Fruit fly (Drosophila melanogaster): ENCODE results near the gene Cyp6d5.
A peak's percentile ranks its signal among the peaks of the same experiment; 100 is the strongest.

Gene Cyp6d5

dm6 chr3R:14061988-14062868 is 33.2 kb downstream of the Cyp6d5 start (continued):
- TF ChIP-seq tna (GFP tag; IDR thresholded peaks at IDR 0.05; ENCODE audit: partially characterized antibody) (no peak), CG17912 (GFP tag; optimal IDR thresholded peaks at IDR 0.05) (no peak), repo (GFP tag; optimal IDR thresholded peaks at IDR 0.05) (no peak), CG10543 (GFP tag; optimal IDR thresholded peaks at IDR 0.05) (peak; percentile 27), ssp (GFP tag; IDR thresholded peaks at IDR 0.05) (no peak), CG10209 (GFP tag; optimal IDR thresholded peaks at IDR 0.05) (no peak), sisA (GFP tag; IDR thresholded peaks at IDR 0.05) (peak; percentile 36; the same call in 1 of the 2 replicates), D19B (GFP tag; optimal IDR thresholded peaks at IDR 0.05) (peak; percentile 20), CG16779 (GFP tag; IDR thresholded peaks at IDR 0.05) (no peak), CG14050 (GFP tag; IDR thresholded peaks at IDR 0.05) (no peak), CG17359 (tag; optimal IDR thresholded peaks at IDR 0.05) (no peak), dmrt11E (tag; optimal IDR thresholded peaks at IDR 0.05) (no peak), az2 (GFP tag; optimal IDR thresholded peaks at IDR 0.05) (no peak), CG11085 (GFP tag; IDR thresholded peaks at IDR 0.05) (no peak), wdn (GFP tag; IDR thresholded peaks at IDR 0.05) (no peak), CG16813 (GFP tag; IDR thresholded peaks at IDR 0.05; ENCODE audit: partially characterized antibody) (no peak), sr (GFP tag; IDR thresholded peaks at IDR 0.05) (0 out of 3 replicates have a peak, but pooled peaks have one; percentile 51), Hr3 (GFP tag; optimal IDR thresholded peaks at IDR 0.05) (no peak), ap (GFP tag; IDR thresholded peaks at IDR 0.05) (no peak), ranshi (GFP tag; IDR thresholded peaks at IDR 0.05) (no peak), CG11696 (GFP tag; IDR thresholded peaks at IDR 0.05) (no peak), CG12744 (GFP tag; optimal IDR thresholded peaks at IDR 0.05) (no peak), CG3726 (GFP tag; IDR thresholded peaks at IDR 0.05) (no peak), HLH3B (GFP tag; IDR thresholded peaks at IDR 0.05) (no peak), Lpt (GFP tag; optimal IDR thresholded peaks at IDR 0.05) (no peak), CG15269 (tag; optimal IDR thresholded peaks at IDR 0.05) (peak; percentile 30), Fer1 (GFP tag; optimal IDR thresholded peaks at IDR 0.05) (peak; percentile 66), salm (tag; optimal IDR thresholded peaks at IDR 0.05) (no peak), CG7556 (GFP tag; optimal IDR thresholded peaks at IDR 0.05) (peak; percentile 36), CG43689 (GFP tag; IDR thresholded peaks at IDR 0.05) (no peak), Jarid2 (GFP tag; optimal IDR thresholded peaks at IDR 0.05) (no peak), CG4617 (GFP tag; optimal IDR thresholded peaks at IDR 0.05; ENCODE audit: borderline replicate concordance) (no peak), CG14710 (tag; optimal IDR thresholded peaks at IDR 0.05) (no peak), CG7928 (GFP tag; optimal IDR thresholded peaks at IDR 0.05) (no peak), CG12104 (GFP tag; optimal IDR thresholded peaks at IDR 0.05) (peak; percentile 46), Bgb (GFP tag; IDR thresholded peaks at IDR 0.05; ENCODE audit: partially characterized antibody) (no peak), CG10959 (GFP tag; IDR thresholded peaks at IDR 0.05) (no peak), otp (GFP tag; IDR thresholded peaks at IDR 0.05) (no peak), gem (tag; optimal IDR thresholded peaks at IDR 0.05) (peak; percentile 42), CG1603 (tag; optimal IDR thresholded peaks at IDR 0.05) (peak; percentile 21), pan (optimal IDR thresholded peaks at IDR 0.05) (no peak), pan (GFP tag; optimal IDR thresholded peaks at IDR 0.05 in 1 of 2, IDR thresholded peaks at IDR 0.05 in 1 of 2) (peak in 1 of 2 experiments; percentile 11), CG15696 (tag; optimal IDR thresholded peaks at IDR 0.05) (no peak), CG30403 (GFP tag; optimal IDR thresholded peaks at IDR 0.05) (peak; percentile 45), CG9876 (GFP tag; optimal IDR thresholded peaks at IDR 0.05) (no peak), Doc3 (GFP tag; IDR thresholded peaks at IDR 0.05; ENCODE audit: partially characterized antibody) (no peak), CG12659 (GFP tag; optimal IDR thresholded peaks at IDR 0.05) (peak; percentile 34), run (tag; optimal IDR thresholded peaks at IDR 0.05) (no peak), fu2 (GFP tag; optimal IDR thresholded peaks at IDR 0.05) (no peak)

Data from whole organism, embryonic.